Worm (Caenorhabditis elegans) whole organism, midembryonic: Measurements from ENCODE around the gene irld-38.

ENCODE experiments used
- T22C8.4 ChIP-seq: fragments of 200-800 bp; sonication (Bioruptor generic); IDR thresholded peaks from 2 replicates; pipeline ENCODE4 v1.3.6; 2022; ENCODE audit warnings: missing genetic modification characterization, missing compliant biosample characterization
- cog-1 ChIP-seq: sonication (generic microtip); optimal IDR thresholded peaks from 2 replicates; lab custom pipeline; 2016; ENCODE audit warnings: missing genetic modification characterization, missing compliant biosample characterization
- flt-1 ChIP-seq: fragments of 200-800 bp; sonication (Bioruptor generic); IDR thresholded peaks from 2 replicates; pipeline ENCODE4 v1.3.6; 2022; ENCODE audit warnings: missing genetic modification characterization, missing compliant biosample characterization
- klf-2 ChIP-seq: fragments of 200-800 bp; sonication (Bioruptor generic); conservative IDR thresholded peaks from 2 replicates; pipeline ENCODE4 v1.3.6; 2022; ENCODE audit warnings: missing genetic modification reagents, missing genetic modification characterization, missing compliant biosample characterization
- med-1 ChIP-seq: sonication (generic microtip); optimal IDR thresholded peaks from 2 replicates; lab custom pipeline; 2017; ENCODE audit warnings: missing genetic modification characterization, mild to moderate bottlenecking, missing compliant biosample characterization, antibody characterized with exemption, missing genetic modification reagents; ENCODE audit not compliant: insufficient read depth
- ref-1 ChIP-seq: fragments of 200-800 bp; sonication (Bioruptor generic); conservative IDR thresholded peaks from 2 replicates; pipeline ENCODE4 v1.3.6; 2022; ENCODE audit warnings: missing genetic modification reagents, missing genetic modification characterization, missing compliant biosample characterization
- tab-1 ChIP-seq: fragments of 200-800 bp; sonication (Bioruptor generic); IDR thresholded peaks from 2 replicates; pipeline ENCODE4 v1.3.6; 2022; ENCODE audit warnings: missing genetic modification characterization, missing compliant biosample characterization
- ztf-23 ChIP-seq: fragments of 200-800 bp; sonication (Bioruptor generic); IDR thresholded peaks from 2 replicates; pipeline ENCODE4 v1.3.6; 2022; ENCODE audit warnings: missing genetic modification reagents, missing genetic modification characterization, missing compliant biosample characterization
- ztf-29 ChIP-seq: fragments of 200-800 bp; sonication (Bioruptor generic); IDR thresholded peaks from 2 replicates; pipeline ENCODE4 v1.3.6; 2022; ENCODE audit warnings: missing genetic modification reagents, missing genetic modification characterization, missing compliant biosample characterization

Gene irld-38

DNA sequence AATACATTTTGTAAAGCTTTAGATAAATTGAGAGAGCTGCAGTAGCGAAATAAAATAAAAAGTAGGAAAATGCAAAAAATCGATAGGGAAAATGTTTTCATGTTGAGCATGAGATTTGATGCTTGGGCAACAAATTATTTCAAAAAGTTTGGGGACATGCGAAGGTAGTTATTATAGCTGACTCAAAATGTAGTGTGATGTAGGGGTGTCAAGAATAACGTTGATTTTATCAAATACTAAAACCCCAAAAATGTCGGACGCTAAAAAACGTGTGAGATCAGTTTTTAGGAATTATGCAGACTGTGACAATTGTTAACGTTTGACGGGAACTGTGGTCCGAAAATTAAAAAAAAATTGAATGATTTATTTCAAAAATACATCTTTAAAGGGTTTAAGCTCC lies 10.9 kb downstream of the irld-38 start, which contains the start of gene irld-12:
TSS of gene irld-12 (minus strand) at position 101 of the 400 bp plus-strand sequence.
- TF ChIP-seq cog-1 (tag; lab: Kevin White, UChicago) = no peak
- no peak for TF ChIP-seq ztf-23 (GFP tag; lab: Robert Waterston, UW)
- TF ChIP-seq T22C8.4 (GFP tag; lab: Robert Waterston, UW) = no peak
- no peak for TF ChIP-seq ref-1 (GFP tag; lab: Robert Waterston, UW)
- TF ChIP-seq flt-1 (GFP tag; lab: Robert Waterston, UW) = no peak
- no peak for TF ChIP-seq med-1 (GFP tag; lab: Kevin White, UChicago)
- no peak for TF ChIP-seq klf-2 (GFP tag; lab: Robert Waterston, UW)
- no peak for TF ChIP-seq ztf-29 (GFP tag; lab: Robert Waterston, UW)
- no peak for TF ChIP-seq tab-1 (GFP tag; lab: Robert Waterston, UW)

DNA sequence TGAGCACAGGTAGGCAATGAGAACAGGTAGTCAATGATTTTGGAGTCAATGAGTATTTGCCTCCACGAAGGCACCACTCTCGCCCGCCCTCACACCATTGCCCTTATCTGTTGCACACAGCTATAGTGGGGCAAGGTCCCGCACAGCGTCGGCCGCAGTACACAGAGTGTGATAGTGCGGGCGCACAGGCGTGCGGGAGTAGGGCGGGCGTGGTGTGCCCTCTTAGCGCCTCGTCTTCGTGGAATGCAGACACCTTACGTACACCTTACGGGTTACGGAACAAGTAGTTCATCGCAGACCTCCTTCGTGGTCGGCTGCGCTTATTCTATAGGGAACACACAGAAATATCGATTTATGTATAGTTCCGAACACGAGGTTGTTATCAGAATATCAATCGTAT lies 14.3 kb downstream of the irld-38 start:
- TF ChIP-seq ztf-29 (GFP tag; lab: Robert Waterston, UW) (no peak), med-1 (GFP tag; lab: Kevin White, UChicago) (no peak), ztf-23 (GFP tag; lab: Robert Waterston, UW) (no peak)

ce11 chrV:3014185-3014584 lies 18.1 kb downstream of the irld-38 start, which contains the start of gene K12D9.1:
TSS of gene K12D9.1 (plus strand) at chrV:3014485.
- no peak for TF ChIP-seq ztf-23 (GFP tag; lab: Robert Waterston, UW)
- TF ChIP-seq tab-1 (GFP tag; lab: Robert Waterston, UW) = no peak
- no peak for TF ChIP-seq flt-1 (GFP tag; lab: Robert Waterston, UW)
- no peak for TF ChIP-seq ref-1 (GFP tag; lab: Robert Waterston, UW)
- no peak for TF ChIP-seq klf-2 (GFP tag; lab: Robert Waterston, UW)
- no peak for TF ChIP-seq med-1 (GFP tag; lab: Kevin White, UChicago)
- TF ChIP-seq ztf-29 (GFP tag; lab: Robert Waterston, UW) = no peak

- no peak for TF ChIP-seq T22C8.4 (GFP tag; lab: Robert Waterston, UW)
- no peak for TF ChIP-seq med-1 (GFP tag; lab: Kevin White, UChicago)
- TF ChIP-seq ztf-29 (GFP tag; lab: Robert Waterston, UW) = no peak
- no peak for TF ChIP-seq klf-2 (GFP tag; lab: Robert Waterston, UW)
- TF ChIP-seq tab-1 (GFP tag; lab: Robert Waterston, UW) = no peak
- TF ChIP-seq flt-1 (GFP tag; lab: Robert Waterston, UW) = no peak
- TF ChIP-seq ztf-23 (GFP tag; lab: Robert Waterston, UW) = no peak
- no peak for TF ChIP-seq ref-1 (GFP tag; lab: Robert Waterston, UW)
- no peak for TF ChIP-seq cog-1 (tag; lab: Kevin White, UChicago)
These were observed 20.8 kb downstream of the irld-38 start, which contains the start of gene srw-135 for ce11 chrV:3011394-3011793. TSS of gene srw-135 (minus strand) at chrV:3011494.

DNA sequence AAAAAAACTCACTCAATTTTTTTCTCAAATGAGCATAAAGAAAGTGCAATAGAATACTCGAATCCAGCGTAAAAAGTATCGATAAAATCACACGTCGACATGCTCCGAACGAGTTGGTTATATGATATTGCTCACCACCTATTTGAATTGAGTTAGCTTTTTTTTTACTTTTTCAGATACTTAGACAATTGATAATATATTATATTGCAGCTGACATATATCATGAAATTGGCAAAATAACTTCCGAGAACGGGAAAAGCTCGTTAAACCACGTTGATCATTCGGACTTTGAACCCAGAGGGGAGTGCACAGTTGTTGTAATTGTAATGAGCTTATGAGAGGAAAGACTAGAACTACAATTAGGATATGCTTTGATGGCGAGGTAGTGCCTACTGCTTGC lies 21.8 kb downstream of the irld-38 start, which contains the start of gene srw-136:
TSS of gene srw-136 (minus strand) at position 101 of the 400 bp plus-strand sequence.
- TF ChIP-seq tab-1 (GFP tag; lab: Robert Waterston, UW) (no peak), ref-1 (GFP tag; lab: Robert Waterston, UW) (no peak), cog-1 (tag; lab: Kevin White, UChicago) (no peak), med-1 (GFP tag; lab: Kevin White, UChicago) (no peak), klf-2 (GFP tag; lab: Robert Waterston, UW) (no peak), T22C8.4 (GFP tag; lab: Robert Waterston, UW) (no peak), ztf-29 (GFP tag; lab: Robert Waterston, UW) (no peak), flt-1 (GFP tag; lab: Robert Waterston, UW) (no peak), ztf-23 (GFP tag; lab: Robert Waterston, UW) (no peak)

- TF ChIP-seq med-1 (GFP tag; lab: Kevin White, UChicago) = no peak
- TF ChIP-seq cog-1 (tag; lab: Kevin White, UChicago) = no peak
- no peak for TF ChIP-seq ztf-23 (GFP tag; lab: Robert Waterston, UW)
- TF ChIP-seq ref-1 (GFP tag; lab: Robert Waterston, UW) = no peak
- no peak for TF ChIP-seq klf-2 (GFP tag; lab: Robert Waterston, UW)
- no peak for TF ChIP-seq ztf-29 (GFP tag; lab: Robert Waterston, UW)
- no peak for TF ChIP-seq tab-1 (GFP tag; lab: Robert Waterston, UW)
- no peak for TF ChIP-seq T22C8.4 (GFP tag; lab: Robert Waterston, UW)
- TF ChIP-seq flt-1 (GFP tag; lab: Robert Waterston, UW) = no peak
These were observed 26.3 kb downstream of the irld-38 start, which contains the start of gene srw-112 for ce11 chrV:3005964-3006363. TSS of gene srw-112 (minus strand) at chrV:3006064.

ce11 chrV:2999736-3000135 lies 32.5 kb downstream of the irld-38 start, which contains the start of gene srw-119:
TSS of gene srw-119 (minus strand) at chrV:2999836.
- TF ChIP-seq ztf-23 (GFP tag; lab: Robert Waterston, UW) (no peak), cog-1 (tag; lab: Kevin White, UChicago) (no peak), med-1 (GFP tag; lab: Kevin White, UChicago) (no peak), ref-1 (GFP tag; lab: Robert Waterston, UW) (no peak), ztf-29 (GFP tag; lab: Robert Waterston, UW) (no peak), T22C8.4 (GFP tag; lab: Robert Waterston, UW) (no peak), flt-1 (GFP tag; lab: Robert Waterston, UW) (no peak), tab-1 (GFP tag; lab: Robert Waterston, UW) (no peak), klf-2 (GFP tag; lab: Robert Waterston, UW) (no peak)

- TF ChIP-seq flt-1 (GFP tag; lab: Robert Waterston, UW) (no peak), ztf-29 (GFP tag; lab: Robert Waterston, UW) (no peak)
These were observed 36.1 kb downstream of the irld-38 start, which contains the start of gene srw-120 for ce11 chrV:2996105-2996504. TSS of gene srw-120 (minus strand) at chrV:2996205.

DNA sequence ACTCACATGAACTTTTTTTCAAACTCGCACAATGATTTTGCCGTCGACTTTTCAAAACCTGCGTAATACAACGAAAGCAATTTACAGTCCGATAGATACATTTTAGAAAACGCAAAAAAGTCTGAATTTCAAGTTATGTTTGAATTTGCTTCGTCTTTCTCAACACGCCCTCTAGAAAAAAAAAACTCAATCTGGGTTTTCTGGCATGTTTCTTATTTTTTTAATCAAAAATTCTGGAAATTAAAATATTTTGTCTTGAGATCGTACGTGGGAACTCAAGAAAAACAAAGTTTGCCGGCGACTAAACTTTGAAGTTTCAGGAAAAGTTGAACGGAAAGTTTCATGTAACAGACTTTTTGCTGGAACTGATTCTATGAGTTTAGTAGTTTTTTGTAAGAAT lies 38.4 kb downstream of the irld-38 start, which contains the start of gene srw-115:
TSS of gene srw-115 (minus strand) at position 101 of the 400 bp plus-strand sequence.
- TF ChIP-seq T22C8.4 (GFP tag; lab: Robert Waterston, UW) (no peak), ztf-23 (GFP tag; lab: Robert Waterston, UW) (no peak), tab-1 (GFP tag; lab: Robert Waterston, UW) (no peak), med-1 (GFP tag; lab: Kevin White, UChicago) (no peak), ref-1 (GFP tag; lab: Robert Waterston, UW) (no peak), flt-1 (GFP tag; lab: Robert Waterston, UW) (no peak), ztf-29 (GFP tag; lab: Robert Waterston, UW) (no peak), cog-1 (tag; lab: Kevin White, UChicago) (no peak), klf-2 (GFP tag; lab: Robert Waterston, UW) (no peak)
